Worm (Caenorhabditis elegans) whole organism, L4 larva: ENCODE results near the gene srg-40.

Experiments
- F37D6.2 ChIP-seq: sonication (generic microtip); optimal IDR thresholded peaks from 2 replicates; lab custom pipeline; 2016; ENCODE audit warnings: mild to moderate bottlenecking, missing genetic modification characterization, missing compliant biosample characterization
- ZK337.2 ChIP-seq: fragments of 200-800 bp; sonication (Bioruptor generic); IDR thresholded peaks from 2 replicates; pipeline ENCODE4 v1.3.6; 2022; ENCODE audit warnings: missing genetic modification reagents, missing genetic modification characterization, missing compliant biosample characterization
- ZK546.5 ChIP-seq, 2 experiments: sonication (generic microtip); optimal IDR thresholded peaks; 2 replicates each; lab custom pipeline; 2017; ENCODE audit warnings: missing biosample characterization in 2 of 2, missing genetic modification characterization in 2 of 2
- aha-1 ChIP-seq: fragments of 150-350 bp; peaks from one replicate; lab custom pipeline; 2014; ENCODE audit warnings: missing biosample characterization, missing genetic modification characterization
- aly-2 ChIP-seq: sonication (generic microtip); optimal IDR thresholded peaks from 2 replicates; lab custom pipeline; 2018; ENCODE audit warnings: missing biosample characterization, missing genetic modification characterization
- ceh-62 ChIP-seq: sonication (generic microtip); optimal IDR thresholded peaks from 2 replicates; lab custom pipeline; 2017; ENCODE audit warnings: missing biosample characterization, missing genetic modification characterization
- cey-2 ChIP-seq: sonication (generic microtip); optimal IDR thresholded peaks from 3 replicates; lab custom pipeline; 2017; ENCODE audit warnings: missing genetic modification characterization, mild to moderate bottlenecking, missing compliant biosample characterization, antibody characterized with exemption, borderline replicate concordance; ENCODE audit not compliant: insufficient read depth
- daf-12 ChIP-seq: fragments of 150-350 bp; optimal IDR thresholded peaks from 2 replicates; lab custom pipeline; 2014; ENCODE audit warnings: missing biosample characterization, missing genetic modification reagents, missing genetic modification characterization
- daf-16 ChIP-seq, 3 experiments: sonication (generic microtip); optimal IDR thresholded peaks; 2 replicates each; lab custom pipeline; 2016 to 2017; ENCODE audit warnings: missing genetic modification characterization in 3 of 3, missing genetic modification reagents in 3 of 3, mild to moderate bottlenecking in 2 of 3, missing compliant biosample characterization in 2 of 3, missing biosample characterization in 1 of 3, moderate library complexity in 1 of 3
- daf-8 ChIP-seq: fragments of 200-800 bp; sonication (Bioruptor generic); IDR thresholded peaks from 2 replicates; pipeline ENCODE4 v1.3.6; 2022; ENCODE audit warnings: missing genetic modification characterization, missing compliant biosample characterization
- duxl-1 ChIP-seq: sonication (generic microtip); optimal IDR thresholded peaks from 2 replicates; lab custom pipeline; 2016; ENCODE audit warnings: mild to moderate bottlenecking, missing genetic modification characterization, moderate library complexity, missing compliant biosample characterization; ENCODE audit not compliant: poor library complexity
- dve-1 ChIP-seq: sonication (generic microtip); optimal IDR thresholded peaks from 2 replicates; lab custom pipeline; 2017; ENCODE audit warnings: antibody characterized with exemption, mild to moderate bottlenecking, missing genetic modification characterization, missing compliant biosample characterization; ENCODE audit not compliant: insufficient read depth
- hif-1 ChIP-seq, 2 experiments: sonication (generic microtip); optimal IDR thresholded peaks; 2 replicates each; lab custom pipeline; 2016 to 2017; ENCODE audit warnings: missing compliant biosample characterization in 2 of 2, missing genetic modification characterization in 2 of 2, missing genetic modification reagents in 2 of 2, missing genotype in 2 of 2, mild to moderate bottlenecking in 1 of 2
- hlh-30 ChIP-seq: sonication (generic microtip); optimal IDR thresholded peaks from 2 replicates; lab custom pipeline; 2017; ENCODE audit warnings: antibody characterized with exemption, mild to moderate bottlenecking, missing genetic modification characterization, missing compliant biosample characterization; ENCODE audit not compliant: insufficient read depth
- jun-1 ChIP-seq: fragments of 150-350 bp; optimal IDR thresholded peaks from 2 replicates; lab custom pipeline; 2014; ENCODE audit warnings: missing biosample characterization, missing genetic modification reagents, missing genetic modification characterization
- lin-13 ChIP-seq: fragments of 150-350 bp; optimal IDR thresholded peaks from 2 replicates; lab custom pipeline; 2014; ENCODE audit warnings: missing biosample characterization, missing genetic modification reagents, missing genetic modification characterization
- lin-38 ChIP-seq: fragments of 200-800 bp; sonication (Bioruptor generic); IDR thresholded peaks from 2 replicates; pipeline ENCODE4 v1.3.6; 2022; ENCODE audit warnings: missing genetic modification reagents, missing genetic modification characterization, missing compliant biosample characterization
- lir-3 ChIP-seq: sonication (generic microtip); optimal IDR thresholded peaks from 2 replicates; lab custom pipeline; 2016; ENCODE audit warnings: mild to moderate bottlenecking, missing genetic modification characterization, missing compliant biosample characterization
- madf-9 ChIP-seq: fragments of 200-800 bp; sonication (Bioruptor generic); conservative IDR thresholded peaks from 2 replicates; pipeline ENCODE4 v1.3.6; 2022; ENCODE audit warnings: missing genetic modification reagents, missing genetic modification characterization, missing compliant biosample characterization
- mxl-3 ChIP-seq: fragments of 200-800 bp; sonication (Bioruptor generic); optimal IDR thresholded peaks from 2 replicates; lab custom pipeline; 2018; ENCODE audit warnings: mild to moderate bottlenecking, missing genetic modification characterization, missing compliant biosample characterization
- nhr-10 ChIP-seq: fragments of 150-350 bp; optimal IDR thresholded peaks from 2 replicates; lab custom pipeline; 2014; ENCODE audit warnings: missing biosample characterization, missing genetic modification characterization
- nhr-111 ChIP-seq: fragments of 200-800 bp; sonication (Bioruptor generic); optimal IDR thresholded peaks from 2 replicates; lab custom pipeline; 2018; ENCODE audit warnings: mild to moderate bottlenecking, missing genetic modification characterization, missing compliant biosample characterization
- nhr-237 ChIP-seq: sonication (generic microtip); optimal IDR thresholded peaks from 2 replicates; lab custom pipeline; 2017; ENCODE audit warnings: missing biosample characterization, missing genetic modification characterization
- nhr-25 ChIP-seq: sonication (generic microtip); optimal IDR thresholded peaks from 2 replicates; lab custom pipeline; 2017; ENCODE audit warnings: missing genetic modification characterization, mild to moderate bottlenecking, missing compliant biosample characterization, antibody characterized with exemption, moderate library complexity, borderline replicate concordance; ENCODE audit not compliant: insufficient read depth
- nhr-42 ChIP-seq: fragments of 200-800 bp; sonication (Bioruptor generic); IDR thresholded peaks from 2 replicates; pipeline ENCODE4 v1.3.6; 2022; ENCODE audit warnings: missing genetic modification characterization, missing compliant biosample characterization
- pha-4 ChIP-seq, 2 experiments: fragments of 150-350 bp in 1 of 2; fragments of 200-800 bp in 1 of 2; sonication (Bioruptor generic) in 1 of 2; IDR thresholded peaks in 1 of 2; optimal IDR thresholded peaks in 1 of 2; 2 replicates each; pipeline versions ENCODE4 v1.3.6 to Lab custom; 2014 to 2022; ENCODE audit warnings: missing genetic modification characterization in 2 of 2, missing genetic modification reagents in 2 of 2, missing biosample characterization in 1 of 2, missing compliant biosample characterization in 1 of 2
- php-3 ChIP-seq: fragments of 200-800 bp; sonication (Bioruptor generic); IDR thresholded peaks from 2 replicates; pipeline ENCODE4 v1.3.6; 2022; ENCODE audit warnings: missing genetic modification reagents, missing genetic modification characterization, missing compliant biosample characterization
- pqm-1 ChIP-seq: sonication (generic microtip); optimal IDR thresholded peaks from 2 replicates; lab custom pipeline; 2017; ENCODE audit warnings: missing biosample characterization, missing genetic modification characterization
- rbr-2 ChIP-seq: sonication (generic microtip); optimal IDR thresholded peaks from 2 replicates; lab custom pipeline; 2016; ENCODE audit warnings: missing genotype, missing genetic modification characterization, missing compliant biosample characterization
- sdz-12 ChIP-seq: fragments of 200-800 bp; sonication (Bioruptor generic); optimal IDR thresholded peaks from 2 replicates; lab custom pipeline; 2018; ENCODE audit warnings: mild to moderate bottlenecking, missing genetic modification characterization, missing compliant biosample characterization
- zag-1 ChIP-seq: fragments of 150-350 bp; optimal IDR thresholded peaks from 2 replicates; lab custom pipeline; 2014; ENCODE audit warnings: missing biosample characterization, missing genetic modification characterization
- zfp-3 ChIP-seq: fragments of 200-800 bp; sonication (Bioruptor generic); conservative IDR thresholded peaks from 2 replicates; pipeline ENCODE4 v1.3.6; 2022; ENCODE audit warnings: missing genetic modification reagents, missing genetic modification characterization, missing compliant biosample characterization

Gene srg-40

DNA sequence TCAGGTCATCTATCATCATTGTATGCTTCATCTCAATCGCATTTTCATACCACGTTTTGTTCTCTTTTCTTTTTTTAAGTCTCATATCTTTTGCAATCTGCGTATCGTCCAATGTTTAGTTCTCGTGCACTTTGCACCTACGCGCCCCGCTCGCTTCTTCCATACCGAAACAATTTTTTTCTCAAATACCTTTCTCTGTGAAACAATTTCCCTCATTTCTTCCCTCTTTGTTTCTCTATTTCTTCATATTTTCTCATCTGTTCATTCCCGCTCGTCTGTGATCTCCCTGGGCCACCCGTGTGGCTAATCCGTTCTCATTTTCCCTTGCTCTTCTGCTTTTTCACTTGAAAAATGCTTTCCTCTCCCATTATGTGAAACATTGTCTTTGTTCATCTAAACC lies 24.0 kb downstream of the srg-40 start (continued):
- TF ChIP-seq pqm-1 (tag; lab: Kevin White, UChicago) = no peak
- no peak for TF ChIP-seq pha-4 (GFP tag; IDR thresholded peaks at IDR 0.05; lab: Robert Waterston, UW)
- no peak for TF ChIP-seq pha-4 (tag; optimal IDR thresholded peaks at IDR 0.05; lab: Kevin White, UChicago)
- no peak for TF ChIP-seq daf-16 (GFP tag; optimal IDR thresholded peaks at IDR 0.05; lab: Kevin White, UChicago)
- TF ChIP-seq daf-16 (tag; optimal IDR thresholded peaks at IDR 0.05; lab: Kevin White, UChicago) = peak; percentile 40
- no peak for TF ChIP-seq nhr-111 (GFP tag; lab: Kevin White, UChicago)
- no peak for TF ChIP-seq jun-1 (tag; lab: Kevin White, UChicago)
- no peak for TF ChIP-seq daf-8
- no peak for TF ChIP-seq zag-1
- no peak for TF ChIP-seq cey-2 (tag; lab: Kevin White, UChicago)
- no peak for TF ChIP-seq zfp-3 (GFP tag; lab: Robert Waterston, UW)
- TF ChIP-seq php-3 (GFP tag; lab: Robert Waterston, UW) = no peak
- TF ChIP-seq mxl-3 (GFP tag; lab: Kevin White, UChicago) = peak; percentile 47
- TF ChIP-seq hif-1 (tag; optimal IDR thresholded peaks at IDR 0.05; lab: Kevin White, UChicago) = no peak
- TF ChIP-seq dve-1 (tag; lab: Kevin White, UChicago) = peak; percentile 12
- no peak for TF ChIP-seq madf-9 (GFP tag; lab: Robert Waterston, UW)
- no peak for TF ChIP-seq daf-12 (tag; lab: Kevin White, UChicago)
- TF ChIP-seq hlh-30 (tag; lab: Kevin White, UChicago) = peak; percentile 21

DNA sequence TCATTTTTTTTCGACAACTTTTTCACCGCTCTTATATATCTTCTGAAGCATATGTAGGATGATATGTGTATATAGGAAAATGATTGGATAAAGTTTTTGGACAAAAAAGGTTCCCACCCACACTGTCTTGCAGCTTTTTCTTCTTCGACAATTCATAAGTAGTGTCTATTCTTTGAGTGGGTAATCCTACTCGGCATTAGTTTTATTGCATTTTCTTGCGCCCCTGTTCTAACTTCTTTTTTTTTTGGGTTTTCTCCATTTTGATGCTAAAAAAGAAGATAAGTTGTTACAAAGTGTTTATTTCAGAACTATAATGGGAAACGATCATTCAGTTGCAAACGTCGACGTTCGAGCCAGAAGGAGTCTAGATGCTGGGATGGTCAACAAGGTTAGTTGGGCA lies 30.1 kb downstream of the srg-40 start, which contains the start of gene glb-3:
Gene glb-3, plus strand, starts transcription at position 301 of the 400 bp plus-strand sequence.
- TF ChIP-seq ceh-62 (tag; lab: Kevin White, UChicago) = no peak
- TF ChIP-seq lin-38 (GFP tag; lab: Robert Waterston, UW) = no peak
- TF ChIP-seq madf-9 (GFP tag; lab: Robert Waterston, UW) = no peak
- TF ChIP-seq nhr-237 (tag; lab: Kevin White, UChicago) = no peak
- no peak for TF ChIP-seq ZK546.5 (tag; optimal IDR thresholded peaks at IDR 0.05; lab: Kevin White, UChicago)
- no peak for TF ChIP-seq rbr-2 (tag; lab: Kevin White, UChicago)

DNA sequence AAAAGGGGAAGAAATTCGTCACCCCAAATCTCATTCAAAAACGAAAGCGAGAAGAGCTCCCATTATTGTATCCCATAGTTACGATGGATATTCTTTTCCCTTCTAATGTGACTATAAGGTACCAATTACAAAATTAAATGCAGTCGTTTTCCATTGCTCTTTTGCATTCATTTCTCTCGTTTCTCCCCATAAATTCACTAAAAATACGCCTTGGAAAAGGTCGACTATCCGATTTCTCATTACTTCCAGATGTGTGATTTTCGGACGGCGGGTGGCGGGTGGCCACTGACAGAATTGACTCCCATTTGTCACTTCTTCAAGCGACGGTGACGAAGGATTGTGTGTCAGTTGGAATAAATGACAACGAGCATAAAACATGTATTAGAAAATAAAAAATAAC lies 30.9 kb downstream of the srg-40 start:
- TF ChIP-seq zfp-3 (GFP tag; lab: Robert Waterston, UW) (no peak), F37D6.2 (no peak), nhr-25 (tag; lab: Kevin White, UChicago) (no peak), ZK337.2 (GFP tag; lab: Robert Waterston, UW) (no peak), duxl-1 (tag; lab: Kevin White, UChicago) (no peak), lir-3 (no peak), cey-2 (tag; lab: Kevin White, UChicago) (no peak), nhr-42 (GFP tag; lab: Robert Waterston, UW) (no peak), aly-2 (tag; lab: Kevin White, UChicago) (no peak)

DNA sequence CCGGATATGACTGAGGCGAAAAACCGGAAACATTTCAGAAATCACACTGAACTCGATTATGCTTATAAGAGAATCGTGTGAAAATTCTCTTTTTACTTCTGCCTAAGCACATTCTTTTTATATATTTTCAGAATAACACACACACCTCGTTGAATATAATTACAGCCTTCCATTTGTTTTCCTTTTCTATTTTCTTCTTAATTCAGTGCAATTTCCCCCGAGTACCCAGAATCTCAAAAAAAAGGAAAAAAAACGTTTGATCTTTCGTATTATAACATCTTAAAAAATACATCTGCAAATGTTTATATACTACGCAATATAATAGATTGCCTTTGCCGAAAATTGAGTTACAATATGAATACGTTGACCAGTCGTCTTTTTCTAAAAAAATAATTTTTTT lies 32.6 kb downstream of the srg-40 start:
- TF ChIP-seq aha-1 (tag; lab: Kevin White, UChicago) (peak; percentile 70), aly-2 (tag; lab: Kevin White, UChicago) (no peak)

DNA sequence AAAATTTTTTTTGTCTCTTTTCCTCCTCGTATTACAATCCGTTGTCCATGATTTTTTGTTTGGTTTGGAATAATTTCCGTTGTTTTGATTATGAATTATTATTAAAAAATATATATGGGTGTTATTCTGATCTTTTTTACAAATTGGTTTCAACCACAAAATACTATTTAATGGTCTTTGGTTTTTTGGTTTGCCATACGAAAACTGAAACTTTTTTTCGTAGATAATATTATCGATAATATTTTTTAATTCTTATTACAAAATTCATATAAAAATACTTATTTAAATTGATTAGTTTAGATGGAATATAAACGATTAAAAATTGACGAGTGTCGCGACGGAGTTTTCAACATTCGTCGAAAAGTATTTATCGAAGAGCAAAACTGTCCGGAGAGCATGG lies 37.2 kb downstream of the srg-40 start, which contains the start of gene jmjd-5:
Gene jmjd-5, plus strand, starts transcription at position 301 of the 400 bp plus-strand sequence.
- TF ChIP-seq sdz-12 (no peak), lin-13 (GFP tag; lab: Kevin White, UChicago) (no peak), nhr-10 (no peak), madf-9 (GFP tag; lab: Robert Waterston, UW) (no peak), pqm-1 (tag; lab: Kevin White, UChicago) (no peak)
